Fruit fly (Drosophila melanogaster): ENCODE results near the gene Prosalpha2.

- no peak for TF ChIP-seq CG1620 (GFP tag; optimal IDR thresholded peaks at IDR 0.05)
- TF ChIP-seq Crg-1 (GFP tag; optimal IDR thresholded peaks at IDR 0.05): no peak
These were observed 32.4 kb upstream of the Prosalpha2 start, which contains the start of gene Cyp9f3 for dm6 chr3R:12398620-12399247.
